Worm (Caenorhabditis elegans): ENCODE measurements around the gene lam-1.

ce11 chrIV:5166030-5166429 is 7.1 kb upstream of the lam-1 start, which contains the start of gene ptp-5.1:
- no peak for TF ChIP-seq ama-1 (optimal IDR thresholded peaks at IDR 0.05)
- TF ChIP-seq tra-4 (tag; optimal IDR thresholded peaks at IDR 0.05): no peak
- TF ChIP-seq aly-1 (tag; optimal IDR thresholded peaks at IDR 0.05): no peak
